Worm (Caenorhabditis elegans): ENCODE measurements around the gene T22F7.3.
A peak's percentile ranks its signal among the peaks of the same experiment; 100 is the strongest.

DNA sequence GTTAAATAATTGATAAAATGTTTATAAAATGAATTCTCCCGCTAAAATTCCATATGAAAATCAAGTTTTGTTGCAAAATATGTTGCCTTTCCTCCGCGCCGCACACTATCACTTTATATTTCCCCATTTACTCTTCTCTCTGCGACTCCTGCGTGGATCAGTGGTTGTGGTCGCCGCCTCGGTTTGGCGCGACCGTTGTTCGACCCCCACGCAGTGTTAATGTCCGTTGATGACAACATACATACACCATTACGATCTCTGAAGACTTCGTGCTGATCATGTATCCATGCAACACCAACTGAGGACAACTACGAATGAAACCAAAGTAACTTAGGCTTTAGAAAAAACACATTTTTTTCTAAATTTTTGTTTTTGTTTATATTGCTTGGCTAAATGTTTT, 21.3 kb downstream of the T22F7.3 start:
- peak; percentile 92 for TF ChIP-seq chd-7 (tag; optimal IDR thresholded peaks at IDR 0.05)
- peak; percentile 33 for TF ChIP-seq dpl-1 (GFP tag; optimal IDR thresholded peaks at IDR 0.05)
- TF ChIP-seq atf-7 (tag; optimal IDR thresholded peaks at IDR 0.05), result peak; percentile 76
- peak; percentile 34 for TF ChIP-seq F57C9.4 (tag; optimal IDR thresholded peaks at IDR 0.05)
- peak; percentile 54; the same call in 1 of the 2 replicates for TF ChIP-seq egrh-3 (GFP tag; IDR thresholded peaks at IDR 0.05)
- no peak for TF ChIP-seq pha-4 (tag; optimal IDR thresholded peaks at IDR 0.05)
- TF ChIP-seq T26A5.8 (tag; optimal IDR thresholded peaks at IDR 0.05), result peak; percentile 85
- no peak for TF ChIP-seq ama-1 (optimal IDR thresholded peaks at IDR 0.05)
- TF ChIP-seq ama-1 (GFP tag; optimal IDR thresholded peaks at IDR 0.05), result peak; percentile 74 to 88
